Fruit fly (Drosophila melanogaster) whole organism, larva: ENCODE results near the gene GlcAT-S.

Experiments
- noc ChIP-seq: fragments of 200-800 bp; sonication (Bioruptor generic); optimal IDR thresholded peaks from 3 replicates; lab custom pipeline; 2019; ENCODE audit warnings: missing biosample characterization, mild to moderate bottlenecking, missing genetic modification characterization, moderate library complexity

Gene GlcAT-S

DNA sequence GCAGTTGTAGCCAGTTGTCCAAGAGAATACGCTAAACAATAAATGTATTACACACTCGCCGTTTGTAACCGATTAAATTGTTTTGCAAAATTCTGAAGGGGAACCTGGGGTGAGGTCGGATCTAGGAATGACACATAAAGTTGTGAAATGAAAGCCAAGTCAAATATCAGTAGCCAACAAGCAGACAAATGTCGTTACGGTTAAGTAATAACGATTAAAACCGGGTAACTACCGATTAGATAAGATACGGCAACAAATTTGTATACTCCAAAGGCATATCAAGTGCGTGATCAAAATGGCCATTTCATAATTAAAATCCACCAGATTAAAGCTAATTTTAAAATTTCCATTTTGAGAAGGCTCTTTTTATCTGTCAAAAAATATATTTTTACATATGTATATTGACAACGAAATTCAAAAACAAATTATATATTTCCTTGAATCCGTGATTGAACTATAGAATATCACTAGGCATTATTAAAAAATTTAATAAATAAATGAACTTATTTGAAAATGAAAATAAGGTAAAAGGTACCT, at the start of gene GlcAT-S:
GlcAT-S (plus strand) TSS at position 487 of the 537 bp plus-strand sequence.
- no peak for TF ChIP-seq noc (tag; lab: Kevin White, UChicago)

- no peak for TF ChIP-seq noc (tag; lab: Kevin White, UChicago)
Observed at dm6 chr2L:9566656-9567055, 49.6 kb upstream of the GlcAT-S start, which contains the start of gene jp. Gene jp, minus strand, starts transcription at chr2L:9566750.

- TF ChIP-seq noc (tag; lab: Kevin White, UChicago) = peak; percentile 81
Observed at dm6 chr2L:9567398-9567856, 48.8 kb upstream of the GlcAT-S start.

DNA sequence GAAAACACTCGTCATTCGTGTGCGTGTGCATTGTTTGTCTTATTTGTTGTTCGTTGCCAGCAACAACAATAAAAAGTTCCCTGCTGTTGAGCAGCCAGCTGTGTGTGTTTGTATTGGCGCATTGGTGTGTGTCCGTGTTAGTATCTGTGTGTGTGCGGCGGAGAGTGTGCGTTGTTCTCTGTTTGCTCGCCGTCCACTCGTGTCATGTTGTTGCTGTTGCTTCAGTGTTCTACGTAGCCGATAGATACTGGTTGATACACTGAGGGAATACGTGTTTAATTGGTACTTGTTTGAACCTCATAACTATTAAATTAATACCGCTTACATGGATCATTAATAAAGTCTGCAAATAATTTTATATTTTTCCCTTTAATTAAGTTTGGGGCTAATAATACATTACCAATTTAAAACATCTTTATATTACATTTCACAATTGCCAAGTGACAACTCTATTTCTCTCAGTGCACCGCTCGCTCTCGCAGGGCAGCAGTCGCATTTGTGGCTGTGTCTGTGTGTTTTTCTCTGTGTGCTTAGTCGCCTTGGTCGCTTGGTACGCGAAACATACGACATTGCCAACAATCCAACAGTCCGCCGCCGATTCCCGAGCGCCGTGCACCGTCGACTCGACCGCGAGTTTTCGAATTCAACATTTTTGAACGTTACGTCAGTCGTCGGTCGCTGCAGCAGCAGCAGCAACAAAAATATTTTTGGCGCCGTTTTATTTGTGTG, 47.7 kb upstream of the GlcAT-S start, which contains the start of gene brwl:
brwl (plus strand) TSS at position 531 of the 729 bp plus-strand sequence.
- TF ChIP-seq noc (tag; lab: Kevin White, UChicago) = peak; percentile 99

DNA sequence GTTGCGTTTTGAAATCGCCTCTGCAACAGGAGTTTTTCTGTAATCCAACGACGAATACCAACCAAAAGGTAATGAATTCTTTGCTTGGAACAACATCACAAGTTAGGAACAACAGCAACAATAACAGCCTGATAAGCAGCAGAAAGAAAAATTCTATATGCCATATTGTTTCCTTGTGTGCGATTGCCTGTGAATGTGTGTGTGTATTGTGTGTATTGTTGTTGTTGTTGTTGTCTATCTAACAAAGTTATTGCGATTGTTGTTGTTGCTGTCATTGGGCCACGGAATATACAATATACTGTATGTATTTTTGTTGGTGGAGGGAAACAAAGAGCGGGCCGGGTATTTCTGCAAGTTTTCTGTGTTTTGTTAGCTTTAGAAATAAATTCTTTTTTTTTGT, 47.1 kb upstream of the GlcAT-S start:
- TF ChIP-seq noc (tag; lab: Kevin White, UChicago) = no peak

- TF ChIP-seq noc (tag; lab: Kevin White, UChicago) = peak; percentile 98
Observed at dm6 chr2L:9569588-9570434, 46.5 kb upstream of the GlcAT-S start.

- TF ChIP-seq noc (tag; lab: Kevin White, UChicago) = no peak
Observed at dm6 chr2L:9570673-9571193, 45.5 kb upstream of the GlcAT-S start.

- TF ChIP-seq noc (tag; lab: Kevin White, UChicago) = peak; percentile 67
Observed at dm6 chr2L:9576269-9576933, 39.9 kb upstream of the GlcAT-S start, which contains the start of gene Mtpalpha. Gene Mtpalpha, minus strand, starts transcription at chr2L:9576769.

DNA sequence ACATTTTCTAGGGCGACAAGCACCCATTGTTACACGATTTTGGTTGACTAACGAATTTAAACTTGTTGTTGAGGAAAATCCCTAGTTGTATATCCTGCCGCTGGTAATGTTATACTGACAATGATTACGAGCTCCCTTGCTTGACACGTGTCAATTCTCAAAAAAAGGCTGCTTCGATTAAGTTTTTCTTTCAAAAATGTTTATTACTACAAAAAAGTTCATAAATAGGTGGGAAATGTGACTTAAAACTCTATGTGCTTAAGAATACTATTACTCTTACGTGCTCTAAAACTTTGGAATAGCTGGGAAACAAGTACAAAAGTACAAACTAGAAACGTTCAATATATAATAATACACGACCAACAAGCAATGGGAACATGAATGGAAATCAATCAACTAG, 36.7 kb upstream of the GlcAT-S start, which contains the start of gene CG31709:
CG31709 (minus strand) TSS at position 101 of the 400 bp plus-strand sequence.
- TF ChIP-seq noc (tag; lab: Kevin White, UChicago) = no peak

DNA sequence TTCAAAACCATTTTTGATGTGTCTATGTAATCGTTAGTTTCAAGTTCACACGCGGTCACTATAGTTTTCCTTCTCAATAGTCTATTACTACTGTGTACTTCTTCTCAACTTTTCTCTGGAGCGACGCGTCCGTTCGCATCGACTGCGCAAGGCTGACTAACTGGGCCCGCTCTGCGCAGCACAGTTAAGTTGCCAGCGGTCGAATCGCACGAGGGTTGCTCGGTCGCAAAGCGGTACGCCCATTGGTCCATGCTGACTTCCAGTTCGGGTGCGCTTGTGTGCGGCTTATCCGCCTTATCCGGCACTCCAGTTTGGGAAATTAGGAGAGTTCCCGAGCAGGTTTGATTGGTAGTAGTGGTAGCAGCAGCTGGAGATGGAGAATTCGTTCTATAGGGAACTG, 34.7 kb upstream of the GlcAT-S start, which contains the start of gene gcm:
gcm (minus strand) TSS at position 164 of the 400 bp plus-strand sequence.
- TF ChIP-seq noc (tag; lab: Kevin White, UChicago) = no peak

DNA sequence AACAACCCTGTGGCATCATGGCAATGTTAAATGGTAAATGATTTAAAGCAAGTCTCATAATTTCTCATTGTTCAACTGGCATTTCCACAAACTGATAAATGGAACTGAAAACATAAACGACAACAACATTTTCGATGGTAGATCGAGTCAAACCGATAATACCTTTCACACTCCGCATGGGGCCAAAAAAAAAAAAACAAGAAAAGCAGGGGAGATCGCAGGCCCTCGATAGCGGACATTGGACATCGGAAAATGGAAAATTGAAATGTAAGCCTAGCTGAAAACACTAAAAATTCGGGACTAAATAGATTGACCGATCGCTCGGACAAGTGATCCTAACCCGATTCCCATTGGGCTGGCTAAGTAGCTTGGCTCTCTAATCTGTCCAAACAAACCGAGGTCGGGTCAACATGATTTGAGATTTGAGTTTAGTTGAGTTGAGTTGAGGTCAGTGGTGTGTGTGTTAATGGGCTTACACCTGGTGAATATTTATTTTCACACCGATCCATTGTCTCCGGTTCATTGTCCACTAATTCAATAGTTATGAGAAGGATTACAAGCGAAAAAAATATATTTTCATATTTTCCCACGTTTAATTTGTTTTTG, 32.1 kb upstream of the GlcAT-S start:
- TF ChIP-seq noc (tag; lab: Kevin White, UChicago) = no peak

DNA sequence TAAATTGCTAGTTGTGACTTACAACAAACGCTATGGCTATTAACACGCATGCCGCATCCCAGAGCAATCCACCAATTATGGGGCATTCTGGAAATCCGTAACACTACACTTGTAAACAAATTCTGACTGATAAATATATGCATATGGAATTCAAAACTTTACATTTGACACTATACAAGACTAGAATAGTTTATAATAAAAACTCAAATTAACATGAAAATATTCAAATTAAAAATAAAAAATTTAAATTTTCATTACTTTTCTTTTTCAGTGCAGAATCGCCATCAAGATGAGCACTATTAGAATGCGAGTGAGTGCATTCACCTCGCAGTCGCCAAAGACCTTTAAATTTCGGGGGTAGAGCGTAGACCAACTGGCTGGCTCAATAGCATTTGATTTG, 30.3 kb upstream of the GlcAT-S start:
- TF ChIP-seq noc (tag; lab: Kevin White, UChicago) = no peak

DNA sequence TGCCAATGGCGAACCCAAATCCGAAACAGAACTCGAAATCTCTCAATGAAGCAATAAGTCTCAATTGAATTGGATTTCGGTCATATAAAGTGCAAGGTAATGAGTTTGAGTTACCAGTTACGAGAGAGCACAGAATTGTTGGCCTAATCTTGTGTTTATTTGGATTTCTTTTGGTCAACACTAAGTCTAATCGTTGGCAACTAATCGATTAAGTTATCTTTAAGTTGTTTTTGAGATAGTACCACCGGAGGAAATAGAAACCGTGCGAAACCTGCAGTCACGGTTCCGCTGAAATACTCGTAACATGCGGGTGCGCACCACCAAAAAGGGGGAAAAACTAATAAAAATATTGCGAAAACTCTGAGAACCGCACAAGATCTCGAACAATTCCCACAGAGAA, 27.1 kb upstream of the GlcAT-S start, which contains the start of gene CG3841:
CG3841 (plus strand) TSS at position 301 of the 400 bp plus-strand sequence.
- TF ChIP-seq noc (tag; lab: Kevin White, UChicago) = no peak

- no peak for TF ChIP-seq noc (tag; lab: Kevin White, UChicago)
Observed at dm6 chr2L:9591146-9591545, 25.1 kb upstream of the GlcAT-S start.
